Worm (Caenorhabditis elegans): ENCODE results near the gene snt-5.

- TF ChIP-seq unc-98 (GFP tag; IDR thresholded peaks at IDR 0.05) (no peak), aly-2 (tag; optimal IDR thresholded peaks at IDR 0.05) (no peak), nhr-237 (tag; optimal IDR thresholded peaks at IDR 0.05) (no peak)
Measured at ce11 chrV:1434398-1434797, 23.0 kb upstream of the snt-5 start.
